Worm (Caenorhabditis elegans) whole organism, L1 larva: ENCODE measurements around the gene F44D12.6.

Experiments
- C16A3.4 ChIP-seq: fragments of 150-350 bp; optimal IDR thresholded peaks from 2 replicates; lab custom pipeline; 2014; ENCODE audit warnings: missing biosample characterization, missing genetic modification characterization
- C34B4.2 ChIP-seq: sonication (generic microtip); optimal IDR thresholded peaks from 2 replicates; lab custom pipeline; 2017; ENCODE audit warnings: mild to moderate bottlenecking, missing genetic modification characterization, missing compliant biosample characterization
- ama-1 ChIP-seq: fragments of 150-350 bp; optimal IDR thresholded peaks from 2 replicates; lab custom pipeline; 2014
- blmp-1 ChIP-seq: fragments of 150-350 bp; optimal IDR thresholded peaks from 2 replicates; lab custom pipeline; 2014; ENCODE audit warnings: missing biosample characterization, missing genetic modification characterization
- dsc-1 ChIP-seq: sonication (generic microtip); optimal IDR thresholded peaks from 2 replicates; lab custom pipeline; 2016; ENCODE audit warnings: mild to moderate bottlenecking, missing genetic modification characterization, missing compliant biosample characterization
- efl-1 ChIP-seq, 4 experiments: fragments of 150-350 bp; optimal IDR thresholded peaks in 3 of 4; peaks in 1 of 4; 1 replicate in 1 of 4; 2 replicates in 3 of 4; lab custom pipeline; 2014; ENCODE audit warnings: missing biosample characterization in 2 of 4, missing genetic modification characterization in 2 of 4, missing genetic modification reagents in 2 of 4
- efl-3 ChIP-seq: fragments of 200-800 bp; sonication (Bioruptor generic); optimal IDR thresholded peaks from 2 replicates; lab custom pipeline; 2018; ENCODE audit warnings: mild to moderate bottlenecking, missing genetic modification characterization, missing compliant biosample characterization
- egl-13 ChIP-seq: sonication (generic microtip); optimal IDR thresholded peaks from 2 replicates; lab custom pipeline; 2016; ENCODE audit warnings: missing genotype, missing genetic modification reagents, missing genetic modification characterization, missing compliant biosample characterization
- egl-27 ChIP-seq, 2 experiments: fragments of 150-350 bp in 1 of 2; sonication (generic microtip); optimal IDR thresholded peaks; 3 replicates each; lab custom pipeline; 2017 to 2018; ENCODE audit warnings: missing biosample characterization in 2 of 2, missing genetic modification characterization in 2 of 2, missing genetic modification reagents in 2 of 2
- elt-2 ChIP-seq: sonication (generic microtip); optimal IDR thresholded peaks from 2 replicates; lab custom pipeline; 2016; ENCODE audit warnings: missing genetic modification characterization, mild to moderate bottlenecking, inconsistent platforms, missing compliant biosample characterization, missing genetic modification reagents
- elt-3 ChIP-seq, 6 experiments: fragments of 150-350 bp in 1 of 6; sonication (generic microtip); optimal IDR thresholded peaks; 2 replicates each; lab custom pipeline; 2017 to 2018; ENCODE audit warnings: missing biosample characterization in 6 of 6, missing genetic modification characterization in 6 of 6, inconsistent platforms in 1 of 6
- fkh-10 ChIP-seq: sonication (generic microtip); optimal IDR thresholded peaks from 2 replicates; lab custom pipeline; 2017; ENCODE audit warnings: missing biosample characterization, missing genetic modification reagents, missing genetic modification characterization
- fkh-4 ChIP-seq: sonication (generic microtip); optimal IDR thresholded peaks from 2 replicates; lab custom pipeline; 2016; ENCODE audit warnings: missing compliant biosample characterization, missing genetic modification characterization, borderline replicate concordance
- grh-1 ChIP-seq: fragments of 200-800 bp; sonication (Bioruptor generic); IDR thresholded peaks from 2 replicates; pipeline ENCODE4 v1.3.6; 2022; ENCODE audit warnings: missing genetic modification reagents, missing genetic modification characterization, missing compliant biosample characterization
- hlh-4 ChIP-seq: sonication (generic microtip); optimal IDR thresholded peaks from 2 replicates; lab custom pipeline; 2016; ENCODE audit warnings: mild to moderate bottlenecking, missing genetic modification characterization, missing compliant biosample characterization
- hpl-2 ChIP-seq: fragments of 150-350 bp; optimal IDR thresholded peaks from 2 replicates; lab custom pipeline; 2014; ENCODE audit warnings: missing biosample characterization, missing genetic modification reagents, missing genetic modification characterization
- isw-1 ChIP-seq: fragments of 200-800 bp; sonication (Bioruptor generic); IDR thresholded peaks from 2 replicates; pipeline ENCODE4 v1.3.6; 2022; ENCODE audit warnings: missing genetic modification characterization, missing compliant biosample characterization
- jun-1 ChIP-seq: fragments of 150-350 bp; optimal IDR thresholded peaks from 2 replicates; lab custom pipeline; 2014; ENCODE audit warnings: missing biosample characterization, missing genetic modification reagents, missing genetic modification characterization
- lin-13 ChIP-seq: fragments of 150-350 bp; optimal IDR thresholded peaks from 2 replicates; lab custom pipeline; 2014; ENCODE audit warnings: missing biosample characterization, missing genetic modification reagents, missing genetic modification characterization
- lin-14 ChIP-seq: fragments of 200-800 bp; sonication (Bioruptor generic); optimal IDR thresholded peaks from 2 replicates; lab custom pipeline; 2018; ENCODE audit warnings: mild to moderate bottlenecking, missing genetic modification characterization, moderate library complexity, missing compliant biosample characterization
- lin-39 ChIP-seq: fragments of 150-350 bp; optimal IDR thresholded peaks from 2 replicates; lab custom pipeline; 2014; ENCODE audit warnings: missing biosample characterization, missing genetic modification reagents, missing genetic modification characterization
- lir-3 ChIP-seq: sonication (generic microtip); optimal IDR thresholded peaks from 2 replicates; lab custom pipeline; 2016; ENCODE audit warnings: mild to moderate bottlenecking, missing genetic modification characterization, moderate library complexity, missing compliant biosample characterization; ENCODE audit not compliant: poor library complexity
- nhr-12 ChIP-seq: sonication (generic microtip); optimal IDR thresholded peaks from 2 replicates; lab custom pipeline; 2017; ENCODE audit warnings: missing biosample characterization, missing genetic modification characterization
- nhr-19 ChIP-seq: fragments of 200-800 bp; sonication (Bioruptor generic); conservative IDR thresholded peaks from 2 replicates; pipeline ENCODE4 v1.3.6; 2022; ENCODE audit warnings: missing genetic modification characterization, missing compliant biosample characterization
- nhr-47 ChIP-seq: sonication (generic microtip); optimal IDR thresholded peaks from 2 replicates; lab custom pipeline; 2016; ENCODE audit warnings: mild to moderate bottlenecking, missing genetic modification characterization, moderate library complexity, missing compliant biosample characterization
- pax-3 ChIP-seq: fragments of 200-800 bp; sonication (Bioruptor generic); optimal IDR thresholded peaks from 2 replicates; lab custom pipeline; 2018; ENCODE audit warnings: mild to moderate bottlenecking, missing genetic modification characterization, moderate library complexity, missing compliant biosample characterization
- sup-37 ChIP-seq: fragments of 200-800 bp; sonication (Bioruptor generic); optimal IDR thresholded peaks from 2 replicates; lab custom pipeline; 2018; ENCODE audit warnings: mild to moderate bottlenecking, missing genetic modification characterization, missing compliant biosample characterization
- tbx-2 ChIP-seq: sonication (generic microtip); optimal IDR thresholded peaks from 2 replicates; lab custom pipeline; 2016; ENCODE audit warnings: missing genetic modification characterization, missing compliant biosample characterization
- unc-86 ChIP-seq: sonication (generic microtip); optimal IDR thresholded peaks from 2 replicates; lab custom pipeline; 2016; ENCODE audit warnings: missing genetic modification characterization, missing compliant biosample characterization
- vab-15 ChIP-seq: sonication (generic microtip); optimal IDR thresholded peaks from 2 replicates; lab custom pipeline; 2017; ENCODE audit warnings: missing genotype, mild to moderate bottlenecking, missing genetic modification characterization, missing compliant biosample characterization
- zip-4 ChIP-seq: fragments of 200-800 bp; sonication (Bioruptor generic); optimal IDR thresholded peaks from 2 replicates; lab custom pipeline; 2018; ENCODE audit warnings: mild to moderate bottlenecking, missing genetic modification characterization, moderate library complexity, missing compliant biosample characterization

F44D12.6 gene

DNA sequence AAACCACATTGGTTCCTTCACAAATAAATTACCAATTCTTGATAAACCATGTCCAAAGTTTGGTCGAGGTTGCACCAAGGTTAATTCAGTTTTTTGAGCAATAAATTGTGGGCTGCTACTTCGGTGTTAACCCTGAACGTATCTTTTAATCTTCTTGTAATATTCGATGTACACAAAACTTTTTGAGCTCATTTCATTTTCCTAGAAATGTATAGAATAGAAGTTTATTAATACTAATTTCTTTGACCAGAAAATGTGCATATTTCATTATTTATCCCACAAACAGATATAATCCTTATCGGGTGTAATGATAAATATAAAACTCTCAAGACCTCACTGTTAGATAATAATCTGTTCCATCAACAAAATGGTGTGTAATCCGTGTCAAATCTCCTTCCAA lies 30.8 kb downstream of the F44D12.6 start:
- TF ChIP-seq egl-27 (tag; optimal IDR thresholded peaks at IDR 0.05; lab: Kevin White, UChicago) (no peak), tbx-2 (tag; lab: Kevin White, UChicago) (no peak), pax-3 (tag; lab: Kevin White, UChicago) (no peak), efl-1 (optimal IDR thresholded peaks at IDR 0.05; lab: Kevin White, UChicago) (no peak), efl-1 (GFP tag; optimal IDR thresholded peaks at IDR 0.05 in 1 of 2; lab: Kevin White, UChicago) (peak in 1 of 2 experiments; percentile 68), nhr-19 (GFP tag; lab: Robert Waterston, UW) (no peak), dsc-1 (tag; lab: Kevin White, UChicago) (peak; percentile 82)

DNA sequence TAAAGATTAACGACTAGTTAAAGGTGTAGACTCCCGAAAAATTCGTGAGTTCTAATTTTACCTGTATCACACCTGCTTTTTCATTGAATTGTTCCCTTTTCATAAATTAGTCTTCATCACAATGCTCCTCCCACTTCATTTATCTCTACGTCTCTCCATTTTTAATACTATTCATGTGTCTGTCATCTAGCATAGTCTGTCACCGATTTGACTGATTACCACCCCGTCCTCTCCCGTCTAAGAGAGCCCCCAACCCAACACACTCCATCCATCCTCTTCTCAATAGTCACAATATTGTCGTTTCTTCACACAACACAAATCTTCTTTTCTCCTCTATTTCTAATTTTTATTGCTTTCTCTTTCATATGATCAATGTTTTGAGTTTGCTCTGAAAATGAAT lies 32.0 kb downstream of the F44D12.6 start:
- TF ChIP-seq jun-1 (tag; lab: Kevin White, UChicago) (no peak), C16A3.4 (tag; lab: Kevin White, UChicago) (no peak), hpl-2 (GFP tag; lab: Kevin White, UChicago) (no peak), tbx-2 (tag; lab: Kevin White, UChicago) (no peak), egl-13 (tag; lab: Kevin White, UChicago) (no peak), nhr-47 (tag; lab: Kevin White, UChicago) (no peak), lin-39 (tag; lab: Kevin White, UChicago) (peak; percentile 62), isw-1 (GFP tag; lab: Robert Waterston, UW) (no peak), lin-14 (GFP tag; lab: Kevin White, UChicago) (peak; percentile 52), dsc-1 (tag; lab: Kevin White, UChicago) (no peak), efl-3 (GFP tag; lab: Kevin White, UChicago) (no peak), lin-13 (GFP tag; lab: Kevin White, UChicago) (no peak)

DNA sequence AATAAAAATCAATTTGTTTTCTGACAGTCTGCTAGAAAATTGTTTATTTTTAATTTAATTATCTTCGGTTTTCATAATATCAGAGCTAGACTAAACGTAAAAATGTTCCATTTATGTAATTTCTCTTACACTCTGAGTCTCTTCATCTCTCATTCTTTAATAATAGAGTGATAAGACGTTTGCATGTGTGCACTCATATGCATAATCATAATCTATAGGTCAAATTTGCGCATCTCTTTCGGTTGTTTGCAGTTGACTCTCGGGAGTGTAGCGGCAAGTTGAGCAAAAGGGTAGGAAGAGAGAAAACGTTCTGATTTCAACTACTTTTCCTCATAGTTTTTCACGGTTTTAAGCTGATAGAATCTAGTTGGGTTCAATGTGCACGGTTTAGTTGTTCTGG lies 33.3 kb downstream of the F44D12.6 start:
- TF ChIP-seq elt-2 (tag; lab: Kevin White, UChicago) (peak; percentile 22), hlh-4 (tag; lab: Kevin White, UChicago) (no peak)

DNA sequence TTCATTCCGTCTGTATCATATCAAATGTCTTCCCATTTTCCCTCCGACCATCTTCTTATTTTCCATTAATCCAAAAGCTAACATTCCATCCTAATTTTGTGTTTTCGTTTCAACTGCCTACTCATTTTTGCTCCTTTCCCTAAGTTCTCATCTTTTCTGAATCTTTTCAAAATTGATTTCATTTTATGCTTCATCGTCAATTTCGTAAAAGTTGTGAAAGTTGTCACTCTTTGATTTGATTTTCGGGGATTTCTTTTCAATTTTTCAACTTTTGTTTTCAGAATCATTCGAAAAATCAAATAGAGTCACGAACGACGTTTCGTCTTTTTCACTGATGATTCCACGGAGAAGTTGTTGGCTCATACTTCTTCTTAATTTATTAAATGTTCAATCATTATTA lies 34.4 kb downstream of the F44D12.6 start, which contains the start of gene cwn-2:
Gene cwn-2, plus strand, starts transcription at position 276 of the 400 bp plus-strand sequence.
- TF ChIP-seq C16A3.4 (tag; lab: Kevin White, UChicago): no peak
- TF ChIP-seq ama-1 (lab: Kevin White, UChicago): no peak
- no peak for TF ChIP-seq vab-15 (tag; lab: Kevin White, UChicago)
- no peak for TF ChIP-seq efl-1 (optimal IDR thresholded peaks at IDR 0.05; lab: Kevin White, UChicago)
- TF ChIP-seq efl-1 (GFP tag; optimal IDR thresholded peaks at IDR 0.05 in 1 of 2; lab: Kevin White, UChicago): peak in 1 of 2 experiments; percentile 91
- TF ChIP-seq lir-3 (tag; lab: Kevin White, UChicago): no peak
- TF ChIP-seq fkh-10: peak; percentile 86

DNA sequence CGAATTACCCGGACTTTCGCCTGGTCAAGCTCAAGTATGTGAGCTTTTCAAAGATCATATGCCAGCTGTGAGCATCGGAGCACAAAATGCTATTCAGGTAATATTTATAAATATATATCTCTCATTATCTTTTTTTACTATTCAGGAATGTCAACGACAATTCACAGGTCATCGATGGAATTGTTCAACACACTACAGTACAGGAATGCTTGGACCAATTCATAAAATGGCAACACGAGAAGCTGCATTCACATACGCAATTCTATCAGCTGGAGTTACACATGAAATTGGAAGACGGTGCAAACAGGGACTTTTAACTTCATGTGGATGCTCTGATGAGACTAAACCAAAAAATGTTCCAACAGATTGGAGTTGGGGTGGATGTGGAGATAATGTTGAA lies 35.1 kb downstream of the F44D12.6 start:
- TF ChIP-seq C34B4.2 (no peak), nhr-12 (tag; lab: Kevin White, UChicago) (no peak), unc-86 (tag; lab: Kevin White, UChicago) (no peak), grh-1 (GFP tag; lab: Robert Waterston, UW) (no peak), efl-3 (GFP tag; lab: Kevin White, UChicago) (no peak), elt-3 (tag; optimal IDR thresholded peaks at IDR 0.05; lab: Kevin White, UChicago) (no peak), zip-4 (no peak), tbx-2 (tag; lab: Kevin White, UChicago) (no peak), blmp-1 (no peak), C16A3.4 (tag; lab: Kevin White, UChicago) (no peak), sup-37 (GFP tag; lab: Kevin White, UChicago) (no peak), fkh-4 (tag; lab: Kevin White, UChicago) (no peak)
